Worm (Caenorhabditis elegans) whole organism, early embryonic: ENCODE measurements around the gene T13A10.64.

ENCODE experiments used
- B0310.2 ChIP-seq: sonication (generic microtip); optimal IDR thresholded peaks from 2 replicates; lab custom pipeline; 2016; ENCODE audit warnings: mild to moderate bottlenecking, missing genetic modification characterization, missing compliant biosample characterization
- F13C5.2 ChIP-seq: sonication (generic microtip); optimal IDR thresholded peaks from 2 replicates; lab custom pipeline; 2017; ENCODE audit warnings: mild to moderate bottlenecking, missing genetic modification characterization, inconsistent platforms, missing compliant biosample characterization
- ama-1 ChIP-seq: fragments of 150-350 bp; optimal IDR thresholded peaks from 2 replicates; lab custom pipeline; 2014
- ceh-36 ChIP-seq: sonication (generic microtip); optimal IDR thresholded peaks from 2 replicates; lab custom pipeline; 2016; ENCODE audit warnings: missing genetic modification characterization, inconsistent platforms, missing compliant biosample characterization
- flt-1 ChIP-seq: fragments of 200-800 bp; sonication (Bioruptor generic); IDR thresholded peaks from 2 replicates; pipeline ENCODE4 v1.3.6; 2022; ENCODE audit warnings: missing genetic modification characterization, missing compliant biosample characterization
- hmg-4 ChIP-seq: fragments of 200-800 bp; sonication (Bioruptor generic); optimal IDR thresholded peaks from 2 replicates; lab custom pipeline; 2018; ENCODE audit warnings: mild to moderate bottlenecking, missing genetic modification characterization, missing compliant biosample characterization
- hnd-1 ChIP-seq: sonication (generic microtip); optimal IDR thresholded peaks from 2 replicates; lab custom pipeline; 2016; ENCODE audit warnings: missing genetic modification characterization, missing compliant biosample characterization
- scrt-1 ChIP-seq: fragments of 200-800 bp; sonication (Bioruptor generic); IDR thresholded peaks from 2 replicates; pipeline ENCODE4 v1.3.6; 2022; ENCODE audit warnings: missing genetic modification characterization, missing compliant biosample characterization
- tbx-37 ChIP-seq: fragments of 200-800 bp; sonication (Bioruptor generic); conservative IDR thresholded peaks from 2 replicates; pipeline ENCODE4 v1.3.6; 2022; ENCODE audit warnings: missing genetic modification reagents, missing genetic modification characterization, missing compliant biosample characterization

- TF ChIP-seq ceh-36 (no peak), scrt-1 (GFP tag; lab: Robert Waterston, UW) (no peak), hnd-1 (tag; lab: Kevin White, UChicago) (no peak), ama-1 (lab: Kevin White, UChicago) (no peak), flt-1 (GFP tag; lab: Robert Waterston, UW) (no peak), B0310.2 (tag; lab: Kevin White, UChicago) (no peak), tbx-37 (GFP tag; lab: Robert Waterston, UW) (no peak), F13C5.2 (no peak), hmg-4 (no peak)
Measured at ce11 chrIV:6225143-6225542, 29.6 kb upstream of the T13A10.64 start, which contains the start of gene C49A9.2.
